Worm (Caenorhabditis elegans) whole organism, L1 larva: ENCODE data around the gene T28D9.4.

Source experiments
- elt-2 ChIP-seq: sonication (generic microtip); optimal IDR thresholded peaks from 2 replicates; lab custom pipeline; 2016; ENCODE audit warnings: missing genetic modification characterization, mild to moderate bottlenecking, inconsistent platforms, missing compliant biosample characterization, missing genetic modification reagents
- lin-14 ChIP-seq: fragments of 200-800 bp; sonication (Bioruptor generic); optimal IDR thresholded peaks from 2 replicates; lab custom pipeline; 2018; ENCODE audit warnings: mild to moderate bottlenecking, missing genetic modification characterization, moderate library complexity, missing compliant biosample characterization
- unc-62 ChIP-seq: fragments of 150-350 bp; optimal IDR thresholded peaks from 2 replicates; lab custom pipeline; 2014; ENCODE audit warnings: missing biosample characterization, missing genetic modification reagents, missing genetic modification characterization
- unc-98 ChIP-seq: fragments of 200-800 bp; sonication (Bioruptor generic); IDR thresholded peaks from 2 replicates; pipeline ENCODE4 v1.3.6; 2022; ENCODE audit warnings: missing genetic modification characterization, missing compliant biosample characterization
- zag-1 ChIP-seq: fragments of 150-350 bp; optimal IDR thresholded peaks from 2 replicates; lab custom pipeline; 2014; ENCODE audit warnings: missing biosample characterization, missing genetic modification characterization

- TF ChIP-seq elt-2 (tag; lab: Kevin White, UChicago) (no peak), unc-62 (GFP tag; lab: Kevin White, UChicago) (no peak), unc-98 (GFP tag; lab: Robert Waterston, UW) (no peak), zag-1 (tag; lab: Kevin White, UChicago) (no peak), lin-14 (peak; percentile 27)
Measured at ce11 chrII:6482102-6482501, 5.3 kb downstream of the T28D9.4 start, which contains the start of gene del-10.
